Fruit fly (Drosophila melanogaster) whole organism, embryonic: ENCODE data around the gene CG10337.

Experiments
- Blimp-1 ChIP-seq: fragments of 200-800 bp; sonication (Bioruptor generic); optimal IDR thresholded peaks from 3 replicates; lab custom pipeline; 2018; ENCODE audit warnings: missing biosample characterization, missing genetic modification characterization, mild to moderate bottlenecking, moderate library complexity, missing genetic modification reagents
- BtbVII ChIP-seq: fragments of 200-800 bp; sonication (Bioruptor generic); optimal IDR thresholded peaks from 3 replicates; lab custom pipeline; 2017; ENCODE audit warnings: missing biosample characterization, mild to moderate bottlenecking, missing genetic modification characterization
- CG10267 ChIP-seq: fragments of 200-800 bp; sonication (Bioruptor generic); optimal IDR thresholded peaks from 2 replicates; lab custom pipeline; 2018; ENCODE audit warnings: missing biosample characterization, mild to moderate bottlenecking, missing genetic modification characterization, moderate library complexity
- CG11456 ChIP-seq: fragments of 200-800 bp; sonication (Bioruptor generic); IDR thresholded peaks from 3 replicates; pipeline ENCODE4 v1.3.6; 2022; ENCODE audit warnings: missing biosample characterization, missing genetic modification characterization
- CG11696 ChIP-seq: fragments of 200-800 bp; sonication (Bioruptor generic); IDR thresholded peaks from 2 replicates; pipeline ENCODE4 v1.3.6; 2022; ENCODE audit warnings: missing biosample characterization, missing genetic modification characterization
- CG1233 ChIP-seq: fragments of 200-800 bp; sonication (Bioruptor generic); optimal IDR thresholded peaks from 4 replicates; lab custom pipeline; 2018; ENCODE audit warnings: missing biosample characterization, mild to moderate bottlenecking, missing genetic modification characterization
- CG15011 ChIP-seq: fragments of 200-800 bp; sonication (Bioruptor generic); optimal IDR thresholded peaks from 3 replicates; lab custom pipeline; 2018; ENCODE audit warnings: missing biosample characterization, mild to moderate bottlenecking, missing genetic modification characterization
- CG17359 ChIP-seq: fragments of 200-800 bp; sonication (Bioruptor generic); optimal IDR thresholded peaks from 3 replicates; lab custom pipeline; 2018; ENCODE audit warnings: missing biosample characterization, mild to moderate bottlenecking, missing genetic modification characterization, moderate library complexity
- CG17612 ChIP-seq: fragments of 200-800 bp; sonication (Bioruptor generic); IDR thresholded peaks from 2 replicates; pipeline ENCODE4 v1.3.6; 2022; ENCODE audit warnings: missing biosample characterization, missing genetic modification characterization
- CG18476 ChIP-seq: fragments of 200-800 bp; sonication (Bioruptor generic); optimal IDR thresholded peaks from 2 replicates; lab custom pipeline; 2016; ENCODE audit warnings: missing biosample characterization, mild to moderate bottlenecking, missing genetic modification characterization
- CG30403 ChIP-seq: fragments of 200-800 bp; sonication (Bioruptor generic); optimal IDR thresholded peaks from 3 replicates; lab custom pipeline; 2016; ENCODE audit warnings: missing biosample characterization, missing genetic modification characterization
- CG30431 ChIP-seq: fragments of 200-800 bp; sonication (Bioruptor generic); optimal IDR thresholded peaks from 2 replicates; lab custom pipeline; 2017; ENCODE audit warnings: missing biosample characterization, missing genetic modification characterization
- CG32772 ChIP-seq: fragments of 200-800 bp; sonication (Bioruptor generic); IDR thresholded peaks from 2 replicates; pipeline ENCODE4 v1.3.6; 2022; ENCODE audit warnings: missing biosample characterization, missing genetic modification characterization
- CG34376 ChIP-seq: fragments of 200-800 bp; sonication (Bioruptor generic); optimal IDR thresholded peaks from 2 replicates; lab custom pipeline; 2018; ENCODE audit warnings: missing biosample characterization, mild to moderate bottlenecking, missing genetic modification characterization
- CG3995 ChIP-seq: fragments of 200-800 bp; sonication (Bioruptor generic); optimal IDR thresholded peaks from 3 replicates; lab custom pipeline; 2016; ENCODE audit warnings: missing biosample characterization, missing genetic modification characterization
- CG4730 ChIP-seq: fragments of 200-800 bp; sonication (Bioruptor generic); IDR thresholded peaks from 2 replicates; pipeline ENCODE4 v1.3.6; 2022; ENCODE audit warnings: missing biosample characterization, missing genetic modification characterization
- CG4820 ChIP-seq: fragments of 200-800 bp; sonication (Bioruptor generic); optimal IDR thresholded peaks from 3 replicates; lab custom pipeline; 2016; ENCODE audit warnings: missing biosample characterization, missing genetic modification characterization
- CG6791 ChIP-seq: fragments of 200-800 bp; sonication (Bioruptor generic); IDR thresholded peaks from 3 replicates; pipeline ENCODE4 v1.3.6; 2022; ENCODE audit warnings: missing biosample characterization, missing genetic modification characterization; ENCODE audit not compliant: partially characterized antibody
- CG7928 ChIP-seq: fragments of 200-800 bp; sonication (Bioruptor generic); optimal IDR thresholded peaks from 2 replicates; lab custom pipeline; 2017; ENCODE audit warnings: missing biosample characterization, mild to moderate bottlenecking, missing genetic modification characterization
- CG7963 ChIP-seq: fragments of 200-800 bp; sonication (Bioruptor generic); IDR thresholded peaks from 3 replicates; pipeline ENCODE4 v1.3.6; 2022; ENCODE audit warnings: missing biosample characterization, missing genetic modification characterization; ENCODE audit not compliant: partially characterized antibody
- CG8924 ChIP-seq: fragments of 200-800 bp; optimal IDR thresholded peaks from 3 replicates; lab custom pipeline; 2019; ENCODE audit warnings: missing biosample characterization, mild to moderate bottlenecking, missing genetic modification characterization, moderate library complexity
- CTCF ChIP-seq: fragments of 200-800 bp; sonication (Bioruptor generic); optimal IDR thresholded peaks from 2 replicates; lab custom pipeline; 2017; ENCODE audit warnings: missing biosample characterization, mild to moderate bottlenecking, missing genetic modification characterization, moderate library complexity
- Drgx ChIP-seq: fragments of 200-800 bp; sonication (Bioruptor generic); IDR thresholded peaks from 2 replicates; pipeline ENCODE4 v1.3.6; 2022; ENCODE audit warnings: missing biosample characterization, missing genetic modification characterization
- E2f1 ChIP-seq: fragments of 200-800 bp; sonication (Bioruptor generic); IDR thresholded peaks from 2 replicates; pipeline ENCODE4 v1.3.6; 2022; ENCODE audit warnings: missing biosample characterization, missing genetic modification characterization
- Fer3 ChIP-seq: fragments of 200-800 bp; sonication (Bioruptor generic); optimal IDR thresholded peaks from 2 replicates; lab custom pipeline; 2018; ENCODE audit warnings: missing biosample characterization, mild to moderate bottlenecking, missing genetic modification characterization, moderate library complexity
- GATAe ChIP-seq: fragments of 200-800 bp; sonication (Bioruptor generic); conservative IDR thresholded peaks from 2 replicates; pipeline ENCODE4 v1.3.6; 2022; ENCODE audit warnings: missing biosample characterization, missing genetic modification characterization
- H15 ChIP-seq: fragments of 200-800 bp; sonication (Bioruptor generic); IDR thresholded peaks from 3 replicates; pipeline ENCODE4 v1.3.6; 2022; ENCODE audit warnings: missing biosample characterization, missing genetic modification characterization
- HLH3B ChIP-seq: fragments of 200-800 bp; sonication (Bioruptor generic); IDR thresholded peaks from 2 replicates; pipeline ENCODE4 v1.3.6; 2022; ENCODE audit warnings: missing biosample characterization, missing genetic modification characterization
- HLH4C ChIP-seq: fragments of 200-800 bp; sonication (Bioruptor generic); IDR thresholded peaks from 3 replicates; pipeline ENCODE4 v1.3.6; 2022; ENCODE audit warnings: missing biosample characterization, missing genetic modification characterization; ENCODE audit not compliant: partially characterized antibody
- Hsf ChIP-seq: fragments of 200-800 bp; sonication (Bioruptor generic); optimal IDR thresholded peaks from 3 replicates; lab custom pipeline; 2016; ENCODE audit warnings: missing biosample characterization, missing genetic modification characterization
- Mad ChIP-seq: fragments of 200-800 bp; sonication (Bioruptor generic); optimal IDR thresholded peaks from 2 replicates; lab custom pipeline; 2016; ENCODE audit warnings: missing biosample characterization, missing genetic modification characterization
- Nf-YC ChIP-seq: fragments of 200-800 bp; optimal IDR thresholded peaks from 3 replicates; lab custom pipeline; 2019; ENCODE audit warnings: missing biosample characterization, mild to moderate bottlenecking, missing genetic modification characterization, moderate library complexity
- Ssrp ChIP-seq: fragments of 200-800 bp; sonication (Bioruptor generic); optimal IDR thresholded peaks from 2 replicates; lab custom pipeline; 2018; ENCODE audit warnings: missing biosample characterization, mild to moderate bottlenecking, missing genetic modification characterization, moderate library complexity
- TFAM ChIP-seq: fragments of 200-800 bp; sonication (Bioruptor generic); optimal IDR thresholded peaks from 2 replicates; lab custom pipeline; 2017; ENCODE audit warnings: missing biosample characterization, missing genetic modification characterization, inconsistent platforms
- Vsx1 ChIP-seq: fragments of 200-800 bp; sonication (Bioruptor generic); optimal IDR thresholded peaks from 2 replicates; lab custom pipeline; 2017; ENCODE audit warnings: missing biosample characterization, mild to moderate bottlenecking, missing genetic modification characterization, missing genetic modification reagents
- corto ChIP-seq: fragments of 200-800 bp; sonication (Bioruptor generic); optimal IDR thresholded peaks from 2 replicates; lab custom pipeline; 2016; ENCODE audit warnings: missing biosample characterization, mild to moderate bottlenecking, missing genetic modification characterization, moderate library complexity
- dmrt99B ChIP-seq: fragments of 200-800 bp; sonication (Bioruptor generic); optimal IDR thresholded peaks from 2 replicates; lab custom pipeline; 2018; ENCODE audit warnings: missing biosample characterization, mild to moderate bottlenecking, missing genetic modification characterization, moderate library complexity
- knrl ChIP-seq: fragments of 200-800 bp; sonication (Bioruptor generic); IDR thresholded peaks from 3 replicates; pipeline ENCODE4 v1.3.6; 2022; ENCODE audit warnings: missing biosample characterization, missing genetic modification characterization; ENCODE audit not compliant: partially characterized antibody
- maf-S ChIP-seq: fragments of 200-800 bp; sonication (Bioruptor generic); optimal IDR thresholded peaks from 2 replicates; lab custom pipeline; 2016; ENCODE audit warnings: missing biosample characterization, missing genetic modification characterization
- nau ChIP-seq: fragments of 200-800 bp; sonication (Bioruptor generic); optimal IDR thresholded peaks from 3 replicates; lab custom pipeline; 2017; ENCODE audit warnings: missing biosample characterization, mild to moderate bottlenecking, missing genetic modification characterization, missing genetic modification reagents
- row ChIP-seq: fragments of 200-800 bp; sonication (Bioruptor generic); IDR thresholded peaks from 3 replicates; pipeline ENCODE4 v1.3.6; 2022; ENCODE audit warnings: missing biosample characterization, missing genetic modification characterization
- salm ChIP-seq: fragments of 200-800 bp; sonication (Bioruptor generic); optimal IDR thresholded peaks from 2 replicates; lab custom pipeline; 2018; ENCODE audit warnings: missing biosample characterization, mild to moderate bottlenecking, missing genetic modification characterization
- sim ChIP-seq: fragments of 200-800 bp; sonication (Bioruptor generic); IDR thresholded peaks from 2 replicates; pipeline ENCODE4 v1.3.6; 2022; ENCODE audit warnings: missing biosample characterization, missing genetic modification characterization
- sqz ChIP-seq: fragments of 200-800 bp; sonication (Bioruptor generic); optimal IDR thresholded peaks from 3 replicates; lab custom pipeline; 2018; ENCODE audit warnings: missing biosample characterization, mild to moderate bottlenecking, missing genetic modification characterization
- trem ChIP-seq: fragments of 200-800 bp; optimal IDR thresholded peaks from 3 replicates; lab custom pipeline; 2019; ENCODE audit warnings: missing biosample characterization, mild to moderate bottlenecking, missing genetic modification characterization, moderate library complexity
- twi ChIP-seq: fragments of 200-800 bp; optimal IDR thresholded peaks from 2 replicates; lab custom pipeline; 2019; ENCODE audit warnings: missing biosample characterization, mild to moderate bottlenecking, missing genetic modification characterization, moderate library complexity
- zf30C ChIP-seq: fragments of 200-800 bp; sonication (Bioruptor generic); optimal IDR thresholded peaks from 3 replicates; lab custom pipeline; 2018; ENCODE audit warnings: missing biosample characterization, mild to moderate bottlenecking, missing genetic modification characterization

The CG10337 gene

DNA sequence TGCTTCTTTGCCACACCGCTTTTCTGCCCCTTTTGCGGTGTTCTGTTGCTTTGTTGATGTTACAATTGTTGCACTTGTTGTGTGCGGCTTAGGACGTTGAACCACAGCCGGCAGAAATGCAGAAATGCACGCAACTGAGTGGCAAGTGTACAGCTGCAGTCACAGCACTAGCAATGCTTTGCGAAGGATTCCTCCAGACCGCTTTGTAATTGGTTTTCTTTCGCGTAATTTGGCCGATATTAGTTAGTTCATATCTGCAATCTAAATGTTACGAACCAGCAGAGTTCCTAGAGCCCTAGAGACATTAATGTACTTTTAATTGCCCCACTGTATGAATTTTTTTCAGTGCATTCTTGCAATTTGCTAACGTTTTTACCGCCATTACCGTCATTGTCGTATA is 27.6 kb upstream of the CG10337 start:
- TF ChIP-seq E2f1 (GFP tag; lab: Robert Waterston, UW) (0 out of 2 replicates have a peak, but pooled peaks have one; percentile 16), zf30C (GFP tag; lab: Kevin White, UChicago) (peak; percentile 6), Drgx (GFP tag; lab: Robert Waterston, UW) (0 out of 2 replicates have a peak, but pooled peaks have one; percentile 15), CG34376 (GFP tag; lab: Kevin White, UChicago) (no peak), CTCF (GFP tag; lab: Kevin White, UChicago) (no peak)

DNA sequence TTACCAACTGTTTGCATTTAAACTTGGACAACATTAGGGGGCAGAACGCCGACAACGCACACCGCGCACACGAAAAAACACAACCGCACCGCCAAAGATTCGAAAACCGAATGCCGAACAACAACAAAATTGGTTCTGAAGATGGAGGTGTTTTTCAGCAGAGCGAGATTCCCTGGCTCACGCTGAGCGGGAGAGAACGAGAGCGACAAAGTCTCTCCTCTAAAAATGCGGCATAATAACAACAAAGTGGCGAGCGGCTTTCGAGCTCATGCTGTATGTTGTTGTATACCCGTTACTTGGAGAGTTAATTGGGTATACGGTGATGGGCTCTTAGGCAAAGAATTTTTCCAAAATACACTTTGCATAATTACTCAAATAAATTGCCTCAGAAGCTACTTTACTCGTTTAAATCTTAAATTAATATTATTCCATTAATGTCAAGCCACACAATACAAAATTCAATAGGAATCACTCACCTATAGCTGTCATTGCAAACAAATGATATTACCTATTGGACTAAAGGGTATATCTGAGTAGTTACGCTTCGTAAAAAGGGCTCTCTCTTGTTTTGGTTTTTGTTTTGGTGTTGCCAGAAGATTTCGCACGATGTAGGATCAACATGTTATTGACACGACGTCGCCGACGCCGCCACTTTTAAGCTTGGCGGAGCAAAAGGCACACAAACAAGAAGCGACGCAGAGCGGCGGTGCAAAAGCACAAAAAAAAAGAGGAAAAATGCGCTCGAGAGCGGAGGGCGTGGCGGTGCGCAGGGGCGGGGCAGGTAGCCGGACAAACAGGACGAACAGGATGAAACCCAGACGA is 25.9 kb upstream of the CG10337 start:
- TF ChIP-seq maf-S (GFP tag; lab: Kevin White, UChicago) = peak; percentile 17
- TF ChIP-seq CG32772 (GFP tag; lab: Robert Waterston, UW) = peak; percentile 34; the same call in 1 of the 2 replicates
- no peak; the same call in 2 of the 3 replicates for TF ChIP-seq CG11456 (GFP tag; lab: Robert Waterston, UW)
- TF ChIP-seq sim = no peak
- TF ChIP-seq CG15011 (GFP tag; lab: Kevin White, UChicago) = peak; percentile 64
- peak; percentile 27 for TF ChIP-seq trem (tag; lab: Kevin White, UChicago)
- TF ChIP-seq GATAe (GFP tag; lab: Robert Waterston, UW) = no peak; the same call in 1 of the 2 replicates
- no peak for TF ChIP-seq nau (GFP tag; lab: Kevin White, UChicago)
- peak; percentile 23 for TF ChIP-seq CG7928 (GFP tag; lab: Kevin White, UChicago)
- TF ChIP-seq salm (tag; lab: Kevin White, UChicago) = no peak
- TF ChIP-seq CG30403 = peak; percentile 69
- TF ChIP-seq CG8924 = peak; percentile 65
- peak; percentile 43 for TF ChIP-seq CG1233 (GFP tag; lab: Kevin White, UChicago)
- peak; percentile 62 for TF ChIP-seq CG18476
- TF ChIP-seq TFAM (GFP tag; lab: Kevin White, UChicago) = no peak
- TF ChIP-seq HLH3B = 0 out of 2 replicates have a peak, but pooled peaks have one; percentile 39
- TF ChIP-seq CG10267 = peak; percentile 53
- TF ChIP-seq corto (GFP tag; lab: Kevin White, UChicago) = peak; percentile 89
- TF ChIP-seq Nf-YC (tag; lab: Kevin White, UChicago) = peak; percentile 46
- no peak for TF ChIP-seq CG3995 (GFP tag; lab: Kevin White, UChicago)
- peak; percentile 36 for TF ChIP-seq Vsx1
- TF ChIP-seq CG4730 (GFP tag; lab: Robert Waterston, UW) = 0 out of 2 replicates have a peak, but pooled peaks have one; percentile 12
- no peak for TF ChIP-seq CG30431
- TF ChIP-seq CG6791 = no peak
- TF ChIP-seq dmrt99B = peak; percentile 79
- no peak for TF ChIP-seq CG11696 (GFP tag; lab: Robert Waterston, UW)
- no peak for TF ChIP-seq knrl (GFP tag; lab: Robert Waterston, UW)
- TF ChIP-seq CG17612 = peak; percentile 31; the same call in 1 of the 2 replicates
- peak; percentile 70 for TF ChIP-seq CG17359
- no peak for TF ChIP-seq H15 (GFP tag; lab: Robert Waterston, UW)
- TF ChIP-seq CG7963 (GFP tag; lab: Robert Waterston, UW) = no peak
- peak; percentile 38 for TF ChIP-seq Mad (GFP tag; lab: Kevin White, UChicago)
- peak; percentile 96 for TF ChIP-seq row (GFP tag; lab: Robert Waterston, UW)
- peak; percentile 59 for TF ChIP-seq Blimp-1 (GFP tag; lab: Kevin White, UChicago)
- TF ChIP-seq twi (tag; lab: Kevin White, UChicago) = peak; percentile 66
- TF ChIP-seq Ssrp = peak; percentile 56
- TF ChIP-seq HLH4C (GFP tag; lab: Robert Waterston, UW) = 0 out of 3 replicates have a peak, but pooled peaks have one; percentile 33
- TF ChIP-seq sqz = no peak
- TF ChIP-seq Hsf (GFP tag; lab: Kevin White, UChicago) = peak; percentile 66
- peak; percentile 74 for TF ChIP-seq BtbVII (GFP tag; lab: Kevin White, UChicago)
- TF ChIP-seq CG4820 (GFP tag; lab: Kevin White, UChicago) = peak; percentile 24
- TF ChIP-seq Fer3 = peak; percentile 66
